Worm (Caenorhabditis elegans): Measurements from ENCODE around the gene T10B10.8.

The T10B10.8 gene

ce11 chrX:15146415-15147210, 19.4 kb downstream of the T10B10.8 start:
- peak; percentile 6 for TF ChIP-seq sma-9 (GFP tag; optimal IDR thresholded peaks at IDR 0.05)
- TF ChIP-seq sma-9 (tag; optimal IDR thresholded peaks at IDR 0.05), result no peak
- no peak for TF ChIP-seq nhr-11 (tag; optimal IDR thresholded peaks at IDR 0.05)
- no peak for TF ChIP-seq mdl-1 (tag; optimal IDR thresholded peaks at IDR 0.05)
- peak; percentile 13 for TF ChIP-seq crh-2 (tag; optimal IDR thresholded peaks at IDR 0.05)
- TF ChIP-seq blmp-1 (tag; optimal IDR thresholded peaks at IDR 0.05; ENCODE audit: insufficient read depth), result no peak
- peak; percentile 39 for TF ChIP-seq fos-1 (tag; optimal IDR thresholded peaks at IDR 0.05)
- TF ChIP-seq nhr-129 (tag; optimal IDR thresholded peaks at IDR 0.05), result peak; percentile 4

DNA sequence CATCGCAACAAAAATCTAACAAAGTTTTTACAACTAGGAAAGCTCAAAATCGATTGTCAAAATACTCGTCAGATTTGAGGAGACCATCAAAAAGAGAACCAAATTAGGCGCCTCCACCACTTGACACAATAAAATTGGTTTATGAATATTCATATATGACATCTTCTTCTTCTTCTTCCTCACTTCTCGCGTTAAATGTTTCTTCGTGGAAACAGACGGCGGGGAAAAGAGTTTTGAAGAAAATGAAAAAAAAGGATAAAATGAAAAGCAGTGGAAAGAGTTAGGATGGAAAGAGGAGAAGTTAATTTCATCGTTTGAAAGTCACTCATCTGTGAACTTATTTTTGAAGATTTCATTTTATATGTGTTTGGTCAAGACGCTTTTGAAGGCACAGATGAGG, 31.1 kb downstream of the T10B10.8 start:
- no peak for TF ChIP-seq nhr-237 (tag; optimal IDR thresholded peaks at IDR 0.05)
- no peak for TF ChIP-seq nhr-23 (tag; optimal IDR thresholded peaks at IDR 0.05)
- TF ChIP-seq nhr-12 (tag; optimal IDR thresholded peaks at IDR 0.05), result no peak
- TF ChIP-seq nhr-129 (tag; optimal IDR thresholded peaks at IDR 0.05), result no peak
- no peak for TF ChIP-seq Y55F3AM.14 (GFP tag; optimal IDR thresholded peaks at IDR 0.05)
- TF ChIP-seq nhr-10 (tag; optimal IDR thresholded peaks at IDR 0.05), result no peak

ce11 chrX:15133180-15133579, 32.8 kb downstream of the T10B10.8 start:
- TF ChIP-seq ztf-4 (tag; optimal IDR thresholded peaks at IDR 0.05) (no peak), F13H6.1 (tag; optimal IDR thresholded peaks at IDR 0.05) (no peak), dmd-4 (tag; optimal IDR thresholded peaks at IDR 0.05) (no peak), ceh-82 (tag; optimal IDR thresholded peaks at IDR 0.05) (no peak), blmp-1 (tag; optimal IDR thresholded peaks at IDR 0.05; ENCODE audit: insufficient read depth) (no peak), unc-39 (tag; optimal IDR thresholded peaks at IDR 0.05) (no peak), mdl-1 (tag; optimal IDR thresholded peaks at IDR 0.05) (no peak), nhr-25 (tag; optimal IDR thresholded peaks at IDR 0.05) (no peak), ama-1 (optimal IDR thresholded peaks at IDR 0.05) (no peak), lin-13 (GFP tag; optimal IDR thresholded peaks at IDR 0.05) (no peak)

DNA sequence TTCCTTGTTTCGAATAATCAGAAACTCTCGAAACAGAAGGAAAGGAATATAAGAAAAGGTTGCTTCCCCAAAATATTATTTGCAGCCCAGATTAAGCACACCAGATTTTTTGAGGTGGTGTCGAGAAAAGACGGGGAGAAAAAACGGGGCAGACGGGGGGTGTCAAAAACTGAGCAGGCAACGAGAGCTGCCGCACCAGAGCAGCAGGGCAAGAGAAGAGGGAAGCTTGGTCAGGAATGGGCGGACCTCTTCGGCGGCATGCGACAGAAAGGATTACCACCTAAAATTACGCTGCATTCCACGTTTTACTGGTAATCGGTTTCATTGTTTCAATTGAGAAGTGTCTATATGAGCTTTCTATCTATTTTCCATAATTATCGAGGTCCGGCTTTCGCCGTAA, 33.9 kb downstream of the T10B10.8 start:
- TF ChIP-seq peb-1 (tag; optimal IDR thresholded peaks at IDR 0.05) (no peak), lsy-2 (tag; optimal IDR thresholded peaks at IDR 0.05) (no peak), snpc-4 (tag; optimal IDR thresholded peaks at IDR 0.05) (no peak), ztf-11 (tag; optimal IDR thresholded peaks at IDR 0.05) (no peak), nhr-12 (tag; optimal IDR thresholded peaks at IDR 0.05) (no peak)

ce11 chrX:15128184-15128583, 37.8 kb downstream of the T10B10.8 start:
- TF ChIP-seq sma-9 (GFP tag; optimal IDR thresholded peaks at IDR 0.05) (no peak), sma-9 (tag; optimal IDR thresholded peaks at IDR 0.05) (no peak), C34F6.9 (tag; optimal IDR thresholded peaks at IDR 0.05) (peak; percentile 2)

DNA sequence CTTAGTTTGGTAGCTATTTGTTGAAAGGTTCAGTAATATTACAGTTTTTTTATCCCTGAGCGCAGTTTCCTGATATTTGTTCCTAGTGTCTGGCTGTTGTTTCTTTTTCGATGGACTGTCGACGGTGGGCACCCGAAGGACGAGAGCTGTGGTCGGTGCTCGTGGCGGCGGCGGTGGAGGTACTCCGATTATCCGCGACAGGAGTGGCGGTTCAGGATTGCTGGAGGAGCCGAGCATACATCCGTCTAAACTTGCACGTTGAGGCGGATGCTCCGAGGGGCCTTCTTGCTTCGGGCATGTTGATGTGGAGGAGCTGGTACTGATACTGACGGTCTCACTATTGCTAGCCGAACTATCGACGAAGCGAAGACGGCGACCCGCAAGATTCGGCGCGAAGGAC, 38.7 kb downstream of the T10B10.8 start:
- TF ChIP-seq zag-1 (tag; optimal IDR thresholded peaks at IDR 0.05), result no peak

- TF ChIP-seq Y55F3AM.14 (GFP tag; optimal IDR thresholded peaks at IDR 0.05), result no peak
- TF ChIP-seq sma-3 (GFP tag; optimal IDR thresholded peaks at IDR 0.05), result no peak
- TF ChIP-seq blmp-1 (tag; optimal IDR thresholded peaks at IDR 0.05; ENCODE audit: insufficient read depth), result no peak
- TF ChIP-seq skn-1 (tag; optimal IDR thresholded peaks at IDR 0.05), result no peak
- TF ChIP-seq fos-1 (tag; optimal IDR thresholded peaks at IDR 0.05), result no peak
- no peak for TF ChIP-seq snpc-4 (tag; optimal IDR thresholded peaks at IDR 0.05)
- TF ChIP-seq ceh-82 (tag; optimal IDR thresholded peaks at IDR 0.05), result no peak
- TF ChIP-seq nhr-21 (tag; optimal IDR thresholded peaks at IDR 0.05), result no peak
- no peak for TF ChIP-seq lin-39 (tag; optimal IDR thresholded peaks at IDR 0.05)
- TF ChIP-seq sem-4 (tag; optimal IDR thresholded peaks at IDR 0.05), result no peak
- TF ChIP-seq egl-27 (tag; optimal IDR thresholded peaks at IDR 0.05), result no peak
- no peak for TF ChIP-seq nhr-6 (tag; optimal IDR thresholded peaks at IDR 0.05)
- no peak for TF ChIP-seq nhr-10 (tag; optimal IDR thresholded peaks at IDR 0.05)
- TF ChIP-seq lsy-2 (tag; optimal IDR thresholded peaks at IDR 0.05), result no peak
- no peak for TF ChIP-seq ztf-1 (GFP tag; conservative IDR thresholded peaks at IDR 0.05)
- TF ChIP-seq nhr-25 (tag; optimal IDR thresholded peaks at IDR 0.05), result no peak
- TF ChIP-seq unc-39 (tag; optimal IDR thresholded peaks at IDR 0.05), result no peak
Measured at ce11 chrX:15126736-15127135, 39.3 kb downstream of the T10B10.8 start.

Data from whole organism, L2 larva.